Worm (Caenorhabditis elegans) whole organism, L4/young adult: ENCODE measurements around the gene scc-2.

Experiments
- W03F9.2 ChIP-seq: fragments of 150-350 bp; optimal IDR thresholded peaks from 2 replicates; lab custom pipeline; 2014; ENCODE audit warnings: missing biosample characterization, missing genetic modification characterization
- dao-5 ChIP-seq: sonication (generic microtip); optimal IDR thresholded peaks from 2 replicates; lab custom pipeline; 2016; ENCODE audit warnings: missing genotype, missing genetic modification characterization, moderate library complexity, missing compliant biosample characterization
- him-1 ChIP-seq: sonication (generic microtip); optimal IDR thresholded peaks from 2 replicates; lab custom pipeline; 2016; ENCODE audit warnings: missing genotype, missing genetic modification reagents, missing genetic modification characterization, missing compliant biosample characterization

DNA sequence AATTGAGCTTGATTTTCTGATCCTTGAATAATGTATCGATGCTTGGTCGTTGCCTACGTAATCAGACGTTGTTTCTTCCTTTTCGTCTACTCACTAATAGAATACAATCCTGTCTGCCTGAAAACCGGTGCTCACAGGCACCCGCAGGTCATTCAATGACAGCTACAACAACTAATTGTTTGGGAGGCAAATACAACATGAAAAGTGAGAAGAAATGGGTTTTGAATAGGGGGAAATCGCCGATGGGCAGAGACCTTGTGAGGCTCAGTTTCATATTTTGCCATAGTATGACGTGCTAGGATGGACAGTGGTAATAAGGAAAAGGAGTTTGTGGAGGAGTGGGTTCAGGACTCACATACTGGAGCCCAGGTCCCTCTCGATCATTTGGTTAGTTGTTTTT, 66.8 kb downstream of the scc-2 start, which contains the start of gene chs-2:
- TF ChIP-seq dao-5 (tag; lab: Kevin White, UChicago) (no peak), W03F9.2 (no peak), him-1 (tag; lab: Kevin White, UChicago) (no peak)
